Fruit fly (Drosophila melanogaster) whole organism, wandering third instar larva: ENCODE measurements around the gene Adgf-A2.

Experiments used
- CG32264 ChIP-seq: fragments of 200-800 bp; sonication (Bioruptor generic); optimal IDR thresholded peaks from 2 replicates; lab custom pipeline; 2016; ENCODE audit warnings: missing biosample characterization, missing genetic modification characterization
- CG9705 ChIP-seq: fragments of 200-800 bp; sonication (Bioruptor generic); optimal IDR thresholded peaks from 2 replicates; lab custom pipeline; 2018; ENCODE audit warnings: missing biosample characterization, mild to moderate bottlenecking, missing genetic modification characterization
- CrebA ChIP-seq: fragments of 200-800 bp; sonication (Bioruptor generic); optimal IDR thresholded peaks from 2 replicates; lab custom pipeline; 2016; ENCODE audit warnings: missing biosample characterization, mild to moderate bottlenecking, missing genetic modification characterization, borderline replicate concordance
- Dif ChIP-seq: fragments of 200-275, 200-300 bp; sonication (Bioruptor generic); optimal IDR thresholded peaks from 2 replicates; lab custom pipeline; 2018; ENCODE audit warnings: missing biosample characterization, missing genetic modification characterization; ENCODE audit not compliant: partially characterized antibody
- GATAd ChIP-seq: sonication (Bioruptor generic); optimal IDR thresholded peaks from 2 replicates; lab custom pipeline; 2016; ENCODE audit warnings: missing biosample characterization, missing genetic modification characterization
- Hr83 ChIP-seq: fragments of 200-300 bp; sonication (Bioruptor generic); optimal IDR thresholded peaks from 2 replicates; lab custom pipeline; 2016; ENCODE audit warnings: missing biosample characterization, mild to moderate bottlenecking, missing genetic modification characterization, moderate library complexity; ENCODE audit not compliant: poor library complexity, severe bottlenecking
- Mio ChIP-seq: sonication (Bioruptor generic); optimal IDR thresholded peaks from 2 replicates; lab custom pipeline; 2016; ENCODE audit warnings: missing biosample characterization, missing genetic modification characterization
- Myc ChIP-seq: fragments of >200 bp; optimal IDR thresholded peaks from 2 replicates; lab custom pipeline; 2017
- N ChIP-seq: fragments of >200 bp; optimal IDR thresholded peaks from 2 replicates; lab custom pipeline; 2018; ENCODE audit warnings: missing biosample characterization, missing external identifiers, missing genetic modification characterization
- OdsH ChIP-seq: fragments of 200-800 bp; sonication (Bioruptor generic); optimal IDR thresholded peaks from 2 replicates; lab custom pipeline; 2016; ENCODE audit warnings: missing biosample characterization, mild to moderate bottlenecking, missing genetic modification characterization
- Rel ChIP-seq, 2 experiments: fragments of 200-800 bp; sonication (Bioruptor generic) in 1 of 2; optimal IDR thresholded peaks; 2 replicates in 1 of 2; 3 replicates in 1 of 2; lab custom pipeline; 2016 to 2019; ENCODE audit warnings: mild to moderate bottlenecking in 2 of 2, missing biosample characterization in 2 of 2, missing genetic modification characterization in 2 of 2, moderate library complexity in 1 of 2
- Sp1 ChIP-seq: fragments of 200-800 bp; sonication (Bioruptor generic); optimal IDR thresholded peaks from 3 replicates; lab custom pipeline; 2019; ENCODE audit warnings: missing biosample characterization, mild to moderate bottlenecking, missing genetic modification characterization, moderate library complexity
- brk ChIP-seq: fragments of 200-800 bp; sonication (Bioruptor generic); optimal IDR thresholded peaks from 2 replicates; lab custom pipeline; 2016; ENCODE audit warnings: missing biosample characterization, mild to moderate bottlenecking, missing genetic modification characterization
- dsf ChIP-seq: sonication (Bioruptor generic); optimal IDR thresholded peaks from 2 replicates; lab custom pipeline; 2016; ENCODE audit warnings: missing biosample characterization, missing genetic modification characterization, borderline replicate concordance
- ey ChIP-seq: fragments of 200-800 bp; sonication (Bioruptor generic); optimal IDR thresholded peaks from 2 replicates; lab custom pipeline; 2016; ENCODE audit warnings: missing biosample characterization, missing genetic modification characterization
- foxo ChIP-seq, 2 experiments: fragments of 200-800 bp; sonication (Bioruptor generic); optimal IDR thresholded peaks; 2 replicates in 1 of 2; 3 replicates in 1 of 2; lab custom pipeline; 2016 to 2017; ENCODE audit warnings: missing biosample characterization in 2 of 2, missing genetic modification characterization in 2 of 2
- lola ChIP-seq: fragments of >200 bp; optimal IDR thresholded peaks from 2 replicates; lab custom pipeline; 2017; ENCODE audit warnings: missing biosample characterization, missing genetic modification characterization
- pan ChIP-seq: fragments of >200 bp; optimal IDR thresholded peaks from 2 replicates; lab custom pipeline; 2017
- rgr ChIP-seq: fragments of 200-800 bp; sonication (Bioruptor generic); optimal IDR thresholded peaks from 3 replicates; lab custom pipeline; 2016; ENCODE audit warnings: missing biosample characterization, mild to moderate bottlenecking, missing genetic modification characterization
- sage ChIP-seq: fragments of 200-800 bp; sonication (Bioruptor generic); optimal IDR thresholded peaks from 2 replicates; lab custom pipeline; 2016; ENCODE audit warnings: missing biosample characterization, mild to moderate bottlenecking, missing genetic modification characterization
- usp ChIP-seq: fragments of >200 bp; optimal IDR thresholded peaks from 2 replicates; lab custom pipeline; 2017; ENCODE audit warnings: missing biosample characterization, missing genetic modification characterization

The Adgf-A2 gene

DNA sequence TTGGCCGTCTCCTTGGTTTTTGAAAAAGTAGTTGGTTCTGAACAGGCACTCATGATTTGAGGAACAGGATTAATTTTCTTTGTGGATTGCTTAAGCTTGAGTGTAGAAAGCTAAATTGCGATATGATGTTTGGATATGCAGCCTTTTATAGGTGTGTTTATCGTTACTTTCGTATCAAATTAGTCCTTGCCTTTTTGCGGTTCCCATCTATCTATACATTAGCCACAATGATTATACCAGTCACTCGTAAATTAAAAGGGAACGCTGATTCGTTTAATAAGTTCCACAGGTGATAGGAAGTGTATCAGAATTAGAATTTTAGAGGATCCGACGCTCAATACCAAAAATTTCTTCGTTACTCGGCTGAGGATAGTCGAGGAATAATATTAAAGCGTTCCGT, 17.2 kb downstream of the Adgf-A2 start, which contains the start of gene CG6034:
Gene CG6034, minus strand, starts transcription at position 101 of the 400 bp plus-strand sequence.
- no peak for TF ChIP-seq sage (GFP tag; lab: Kevin White, UChicago)
- TF ChIP-seq GATAd (GFP tag; lab: Kevin White, UChicago), result no peak
- TF ChIP-seq usp (GFP tag; lab: Kevin White, UChicago), result no peak
- TF ChIP-seq dsf (GFP tag; lab: Kevin White, UChicago), result no peak

- TF ChIP-seq Sp1 (no peak), Rel (GFP tag; optimal IDR thresholded peaks at IDR 0.05; lab: Kevin White, UChicago) (no peak), Rel (tag; optimal IDR thresholded peaks at IDR 0.05; lab: Kevin White, UChicago) (no peak), lola (GFP tag; lab: Kevin White, UChicago) (no peak), usp (GFP tag; lab: Kevin White, UChicago) (no peak), OdsH (GFP tag; lab: Kevin White, UChicago) (no peak), ey (GFP tag; lab: Kevin White, UChicago) (no peak), Hr83 (GFP tag; lab: Kevin White, UChicago) (no peak), dsf (GFP tag; lab: Kevin White, UChicago) (no peak), Dif (GFP tag; lab: Kevin White, UChicago) (no peak), pan (lab: Kevin White, UChicago) (no peak)
- TF ChIP-seq, all 38 proteins: peak for 0
Observed at dm6 chr3L:17742531-17742930, 21.4 kb downstream of the Adgf-A2 start.

DNA sequence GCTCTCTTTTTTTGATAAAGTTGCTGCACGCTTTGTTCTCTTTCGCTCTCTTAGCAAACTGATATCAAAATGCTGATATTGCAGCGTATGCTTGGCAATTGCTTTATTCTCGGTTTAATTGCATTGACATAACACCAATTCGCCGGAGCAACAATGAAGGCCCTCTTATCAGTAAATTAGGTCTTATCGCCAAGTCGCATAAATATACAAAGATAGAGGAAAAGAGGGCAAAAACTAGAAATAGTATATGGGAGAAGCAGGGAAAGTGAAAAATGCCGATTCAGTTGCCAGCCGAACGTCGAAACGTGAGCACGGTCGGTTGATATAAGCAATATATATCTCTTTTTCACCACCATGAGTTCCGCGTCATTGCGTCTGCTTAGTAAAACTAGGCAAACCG, 23.5 kb downstream of the Adgf-A2 start, which contains the start of gene CG7460:
Gene CG7460, plus strand, starts transcription at position 70 of the 400 bp plus-strand sequence.
- peak; percentile 5 for TF ChIP-seq CrebA
- no peak for TF ChIP-seq Mio (GFP tag; lab: Kevin White, UChicago)
- TF ChIP-seq foxo (GFP tag; optimal IDR thresholded peaks at IDR 0.05; lab: Kevin White, UChicago), result no peak

- TF ChIP-seq sage (GFP tag; lab: Kevin White, UChicago) (no peak), CG32264 (GFP tag; lab: Kevin White, UChicago) (no peak), CG9705 (GFP tag; lab: Kevin White, UChicago) (no peak), N (GFP tag; lab: Kevin White, UChicago) (peak; percentile 27), Myc (peak; percentile 35), Rel (GFP tag; optimal IDR thresholded peaks at IDR 0.05; lab: Kevin White, UChicago) (no peak), Rel (tag; optimal IDR thresholded peaks at IDR 0.05; lab: Kevin White, UChicago) (no peak), rgr (GFP tag; lab: Kevin White, UChicago) (no peak), dsf (GFP tag; lab: Kevin White, UChicago) (no peak), brk (GFP tag; lab: Kevin White, UChicago) (no peak)
Observed at dm6 chr3L:17739627-17740026, 24.3 kb downstream of the Adgf-A2 start.

DNA sequence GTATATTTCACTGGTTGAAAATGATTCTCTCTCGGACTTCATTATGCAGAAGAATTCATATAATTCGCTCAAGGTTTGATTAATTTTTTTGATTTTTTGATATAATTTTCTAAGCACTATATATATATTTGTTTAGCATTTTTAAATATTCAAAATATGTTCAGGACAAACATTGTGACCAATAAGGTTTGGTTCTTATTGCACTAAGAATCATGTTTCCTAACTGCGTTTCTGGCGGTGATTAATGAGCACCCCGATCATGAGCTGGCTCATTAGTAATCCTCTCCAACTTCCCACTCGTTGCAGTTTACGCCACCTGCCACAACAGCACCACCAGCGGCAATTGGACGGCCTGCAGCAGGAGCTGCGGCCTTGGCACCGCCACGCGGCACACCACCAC, 34.7 kb downstream of the Adgf-A2 start, which contains the start of gene CG6052:
Gene CG6052, minus strand, starts transcription at position 101 of the 400 bp plus-strand sequence.
- no peak for TF ChIP-seq foxo (GFP tag; optimal IDR thresholded peaks at IDR 0.05; lab: Kevin White, UChicago)
- TF ChIP-seq, all 38 proteins: peak for 0

DNA sequence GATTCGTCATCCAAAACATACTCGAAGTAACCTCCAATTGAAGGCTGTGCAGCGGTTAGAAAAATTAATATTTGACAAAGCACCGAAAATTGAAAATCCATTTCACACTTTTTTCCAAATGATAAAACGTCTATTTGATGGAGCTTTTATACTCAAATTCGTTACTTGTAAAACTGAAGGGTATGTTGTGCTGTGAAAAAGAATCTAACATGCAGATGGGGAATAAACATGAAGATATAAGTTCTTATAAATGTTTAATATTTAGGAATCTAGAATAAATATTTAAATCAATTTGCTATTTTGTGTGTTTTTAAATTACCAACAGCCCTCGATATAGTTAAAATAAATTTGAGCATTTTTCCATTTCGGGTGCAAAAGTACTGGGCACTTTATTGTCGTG, 44.2 kb downstream of the Adgf-A2 start, which contains the start of gene CheB74a:
Gene CheB74a, minus strand, starts transcription at position 101 of the 400 bp plus-strand sequence.
- TF ChIP-seq N (GFP tag; lab: Kevin White, UChicago) (no peak), rgr (GFP tag; lab: Kevin White, UChicago) (no peak), lola (GFP tag; lab: Kevin White, UChicago) (no peak)
- TF ChIP-seq, all 38 proteins: peak for 0
